Worm (Caenorhabditis elegans) whole organism, early embryonic: Measurements from ENCODE around the gene C45G9.2.

Experiments
- B0310.2 ChIP-seq: sonication (generic microtip); optimal IDR thresholded peaks from 2 replicates; lab custom pipeline; 2016; ENCODE audit warnings: mild to moderate bottlenecking, missing genetic modification characterization, missing compliant biosample characterization
- F13C5.2 ChIP-seq: sonication (generic microtip); optimal IDR thresholded peaks from 2 replicates; lab custom pipeline; 2017; ENCODE audit warnings: mild to moderate bottlenecking, missing genetic modification characterization, inconsistent platforms, missing compliant biosample characterization
- aly-1 ChIP-seq: sonication (generic microtip); optimal IDR thresholded peaks from 2 replicates; lab custom pipeline; 2016; ENCODE audit warnings: missing genetic modification characterization, missing compliant biosample characterization
- ama-1 ChIP-seq: fragments of 150-350 bp; optimal IDR thresholded peaks from 2 replicates; lab custom pipeline; 2014
- ceh-13 ChIP-seq: fragments of 200-800 bp; sonication (Bioruptor generic); optimal IDR thresholded peaks from 2 replicates; lab custom pipeline; 2018; ENCODE audit warnings: mild to moderate bottlenecking, missing genetic modification characterization, missing compliant biosample characterization
- ceh-36 ChIP-seq: sonication (generic microtip); optimal IDR thresholded peaks from 2 replicates; lab custom pipeline; 2016; ENCODE audit warnings: missing genetic modification characterization, inconsistent platforms, missing compliant biosample characterization
- ets-7 ChIP-seq: sonication (generic microtip); optimal IDR thresholded peaks from 2 replicates; lab custom pipeline; 2016; ENCODE audit warnings: missing genotype, missing genetic modification characterization, missing compliant biosample characterization
- flt-1 ChIP-seq: fragments of 200-800 bp; sonication (Bioruptor generic); IDR thresholded peaks from 2 replicates; pipeline ENCODE4 v1.3.6; 2022; ENCODE audit warnings: missing genetic modification characterization, missing compliant biosample characterization
- hmbx-1 ChIP-seq: sonication (generic microtip); optimal IDR thresholded peaks from 2 replicates; lab custom pipeline; 2016; ENCODE audit warnings: mild to moderate bottlenecking, missing genetic modification characterization, missing compliant biosample characterization
- hmg-4 ChIP-seq: fragments of 200-800 bp; sonication (Bioruptor generic); optimal IDR thresholded peaks from 2 replicates; lab custom pipeline; 2018; ENCODE audit warnings: mild to moderate bottlenecking, missing genetic modification characterization, missing compliant biosample characterization
- hnd-1 ChIP-seq: sonication (generic microtip); optimal IDR thresholded peaks from 2 replicates; lab custom pipeline; 2016; ENCODE audit warnings: missing genetic modification characterization, missing compliant biosample characterization
- pes-1 ChIP-seq: fragments of 200-800 bp; sonication (Bioruptor generic); IDR thresholded peaks from 2 replicates; pipeline ENCODE4 v1.3.6; 2022; ENCODE audit warnings: missing genetic modification reagents, missing genetic modification characterization, missing compliant biosample characterization
- scrt-1 ChIP-seq: fragments of 200-800 bp; sonication (Bioruptor generic); IDR thresholded peaks from 2 replicates; pipeline ENCODE4 v1.3.6; 2022; ENCODE audit warnings: missing genetic modification characterization, missing compliant biosample characterization
- sea-1 ChIP-seq: fragments of 200-800 bp; sonication (Bioruptor generic); conservative IDR thresholded peaks from 2 replicates; pipeline ENCODE4 v1.3.6; 2022; ENCODE audit warnings: missing genetic modification characterization, missing compliant biosample characterization
- tbx-11 ChIP-seq: fragments of 200-800 bp; sonication (Bioruptor generic); IDR thresholded peaks from 2 replicates; pipeline ENCODE4 v1.3.6; 2022; ENCODE audit warnings: missing genetic modification characterization, missing compliant biosample characterization
- tbx-37 ChIP-seq: fragments of 200-800 bp; sonication (Bioruptor generic); conservative IDR thresholded peaks from 2 replicates; pipeline ENCODE4 v1.3.6; 2022; ENCODE audit warnings: missing genetic modification reagents, missing genetic modification characterization, missing compliant biosample characterization
- tra-4 ChIP-seq: sonication (generic microtip); optimal IDR thresholded peaks from 2 replicates; lab custom pipeline; 2017; ENCODE audit warnings: missing genetic modification characterization, missing compliant biosample characterization

Gene C45G9.2

ce11 chrIII:5027219-5027618, 41.6 kb upstream of the C45G9.2 start:
- TF ChIP-seq hmg-4 (GFP tag; lab: Kevin White, UChicago) (no peak), pes-1 (no peak), tbx-11 (GFP tag; lab: Robert Waterston, UW) (no peak), tra-4 (tag; lab: Kevin White, UChicago) (no peak), ceh-36 (tag; lab: Kevin White, UChicago) (no peak), sea-1 (GFP tag; lab: Robert Waterston, UW) (0 out of 2 replicates have a peak, but pooled peaks have one; percentile 16), B0310.2 (tag; lab: Kevin White, UChicago) (peak; percentile 32), ama-1 (peak; percentile 27)

- TF ChIP-seq ama-1 (no peak), aly-1 (tag; lab: Kevin White, UChicago) (no peak), sea-1 (GFP tag; lab: Robert Waterston, UW) (no peak), hnd-1 (tag; lab: Kevin White, UChicago) (no peak), tbx-11 (GFP tag; lab: Robert Waterston, UW) (no peak), pes-1 (no peak), hmg-4 (GFP tag; lab: Kevin White, UChicago) (no peak), ceh-36 (tag; lab: Kevin White, UChicago) (no peak), ceh-13 (GFP tag; lab: Kevin White, UChicago) (no peak), B0310.2 (tag; lab: Kevin White, UChicago) (no peak), flt-1 (no peak), tbx-37 (GFP tag; lab: Robert Waterston, UW) (no peak), ets-7 (tag; lab: Kevin White, UChicago) (no peak)
Measured at ce11 chrIII:5030629-5031028, 38.2 kb upstream of the C45G9.2 start, which contains the start of gene klp-6. Gene klp-6, plus strand, starts transcription at chrIII:5030929.

ce11 chrIII:5031375-5031836, 37.5 kb upstream of the C45G9.2 start:
- TF ChIP-seq scrt-1 (peak; percentile 88), ceh-36 (tag; lab: Kevin White, UChicago) (peak; percentile 82), ceh-13 (GFP tag; lab: Kevin White, UChicago) (peak; percentile 81), pes-1 (peak; percentile 90), ets-7 (tag; lab: Kevin White, UChicago) (peak; percentile 85), hnd-1 (tag; lab: Kevin White, UChicago) (peak; percentile 65), hmbx-1 (tag; lab: Kevin White, UChicago) (peak; percentile 69), tbx-11 (GFP tag; lab: Robert Waterston, UW) (peak; percentile 90), F13C5.2 (tag; lab: Kevin White, UChicago) (peak; percentile 91), hmg-4 (GFP tag; lab: Kevin White, UChicago) (peak; percentile 97), tbx-37 (GFP tag; lab: Robert Waterston, UW) (peak; percentile 90), B0310.2 (tag; lab: Kevin White, UChicago) (peak; percentile 80), sea-1 (GFP tag; lab: Robert Waterston, UW) (peak; percentile 87), tra-4 (tag; lab: Kevin White, UChicago) (peak; percentile 83), flt-1 (peak; percentile 82), aly-1 (tag; lab: Kevin White, UChicago) (peak; percentile 97)

ce11 chrIII:5036158-5036557, 32.7 kb upstream of the C45G9.2 start, which contains the start of gene C45G9.6:
Gene C45G9.6, plus strand, starts transcription at chrIII:5036458.
- no peak for TF ChIP-seq tbx-37 (GFP tag; lab: Robert Waterston, UW)

ce11 chrIII:5042112-5042511, 26.8 kb upstream of the C45G9.2 start, which contains the start of gene nlp-43:
Gene nlp-43, plus strand, starts transcription at chrIII:5042412.
- TF ChIP-seq hmg-4 (GFP tag; lab: Kevin White, UChicago) (no peak), flt-1 (no peak), ceh-13 (GFP tag; lab: Kevin White, UChicago) (no peak)

ce11 chrIII:5044709-5045108, 24.2 kb upstream of the C45G9.2 start, which contains the start of gene C45G9.14:
Gene C45G9.14, plus strand, starts transcription at chrIII:5045009.
- TF ChIP-seq hnd-1 (tag; lab: Kevin White, UChicago): no peak
- no peak for TF ChIP-seq aly-1 (tag; lab: Kevin White, UChicago)
- no peak for TF ChIP-seq ets-7 (tag; lab: Kevin White, UChicago)
- no peak for TF ChIP-seq F13C5.2 (tag; lab: Kevin White, UChicago)
- no peak for TF ChIP-seq tbx-11 (GFP tag; lab: Robert Waterston, UW)
- TF ChIP-seq tbx-37 (GFP tag; lab: Robert Waterston, UW): no peak
- TF ChIP-seq hmbx-1 (tag; lab: Kevin White, UChicago): no peak
- TF ChIP-seq tra-4 (tag; lab: Kevin White, UChicago): no peak
- no peak for TF ChIP-seq hmg-4 (GFP tag; lab: Kevin White, UChicago)
- no peak for TF ChIP-seq ceh-36 (tag; lab: Kevin White, UChicago)
- TF ChIP-seq sea-1 (GFP tag; lab: Robert Waterston, UW): no peak
- TF ChIP-seq ceh-13 (GFP tag; lab: Kevin White, UChicago): no peak
- TF ChIP-seq pes-1: no peak
- no peak for TF ChIP-seq B0310.2 (tag; lab: Kevin White, UChicago)
- no peak for TF ChIP-seq flt-1
- TF ChIP-seq ama-1: no peak
- TF ChIP-seq scrt-1: no peak

- TF ChIP-seq tbx-37 (GFP tag; lab: Robert Waterston, UW) (no peak), ceh-13 (GFP tag; lab: Kevin White, UChicago) (no peak), sea-1 (GFP tag; lab: Robert Waterston, UW) (no peak), hmg-4 (GFP tag; lab: Kevin White, UChicago) (no peak), tbx-11 (GFP tag; lab: Robert Waterston, UW) (no peak), ama-1 (no peak)
Measured at ce11 chrIII:5047175-5047574, 21.7 kb upstream of the C45G9.2 start, which contains the start of gene txbp-3. Gene txbp-3, minus strand, starts transcription at chrIII:5047459.
